Worm (Caenorhabditis elegans): Measurements from ENCODE around the gene K08F8.15.

Gene K08F8.15

DNA sequence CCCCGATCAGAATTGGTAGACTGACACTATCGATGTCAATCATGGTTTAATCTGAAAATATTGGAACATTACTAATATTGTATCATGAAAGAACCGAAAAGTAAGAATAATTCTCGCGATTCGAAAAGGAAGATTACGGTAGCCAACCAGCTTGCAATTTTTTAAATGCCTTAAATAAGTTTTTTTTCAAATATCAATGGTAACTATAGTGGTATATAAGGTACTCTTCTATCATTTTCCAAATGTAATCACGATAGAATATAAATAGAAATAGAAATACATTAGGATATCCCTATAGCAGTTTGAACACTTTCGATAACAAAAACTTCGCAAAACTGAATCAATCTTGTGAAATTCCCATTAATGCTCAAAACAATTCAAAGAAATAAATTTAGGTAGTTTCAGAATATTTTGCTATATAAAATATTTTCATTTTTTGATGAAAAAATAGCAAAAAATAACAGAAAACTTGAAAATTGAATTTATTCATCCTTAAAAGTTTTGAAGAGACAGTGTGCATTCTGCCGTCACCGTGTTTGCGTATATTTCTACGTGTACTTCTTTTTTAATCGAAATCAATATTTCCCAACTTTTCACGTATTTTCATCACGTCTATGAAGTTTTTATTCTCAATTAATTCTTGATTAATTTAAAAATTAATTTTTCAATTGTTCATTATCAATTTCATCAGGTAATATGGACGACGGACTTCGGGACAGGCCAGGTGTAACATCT lies 44.2 kb downstream of the K08F8.15 start, which contains the start of the genes F46C5.9 and rer-1 (continued):
- no peak for TF ChIP-seq daf-8 (GFP tag; IDR thresholded peaks at IDR 0.05)
- no peak for TF ChIP-seq mdl-1 (tag; optimal IDR thresholded peaks at IDR 0.05)
- TF ChIP-seq F26F4.8 (GFP tag; conservative IDR thresholded peaks at IDR 0.05), result no peak
- no peak for TF ChIP-seq ces-1 (GFP tag; optimal IDR thresholded peaks at IDR 0.05)
- TF ChIP-seq hlh-11 (tag; optimal IDR thresholded peaks at IDR 0.05), result no peak
- peak; percentile 11 for TF ChIP-seq dve-1 (tag; optimal IDR thresholded peaks at IDR 0.05; ENCODE audit: insufficient read depth)
- TF ChIP-seq T20F7.1 (GFP tag; optimal IDR thresholded peaks at IDR 0.05), result peak; percentile 33
- no peak for TF ChIP-seq spr-1 (tag; optimal IDR thresholded peaks at IDR 0.05)
- TF ChIP-seq T26A8.4 (GFP tag; IDR thresholded peaks at IDR 0.05), result no peak
- TF ChIP-seq mxl-3 (GFP tag; optimal IDR thresholded peaks at IDR 0.05), result no peak
- TF ChIP-seq Y75B8A.6 (GFP tag; IDR thresholded peaks at IDR 0.05), result no peak
- no peak for TF ChIP-seq skn-1 (tag; optimal IDR thresholded peaks at IDR 0.05)
- no peak for TF ChIP-seq zfp-2 (tag; optimal IDR thresholded peaks at IDR 0.05)
- TF ChIP-seq spr-3 (GFP tag; optimal IDR thresholded peaks at IDR 0.05), result no peak
- no peak for TF ChIP-seq Y48G9A.11 (GFP tag; IDR thresholded peaks at IDR 0.05)
- TF ChIP-seq F49E8.2 (tag; optimal IDR thresholded peaks at IDR 0.05; ENCODE audit: borderline replicate concordance), result no peak
- no peak for TF ChIP-seq unc-130 (GFP tag; optimal IDR thresholded peaks at IDR 0.05)
- no peak for TF ChIP-seq nhr-11 (tag; optimal IDR thresholded peaks at IDR 0.05)
- no peak for TF ChIP-seq aly-2 (tag; optimal IDR thresholded peaks at IDR 0.05)
- no peak for TF ChIP-seq hlh-30 (tag; optimal IDR thresholded peaks at IDR 0.05; ENCODE audit: insufficient read depth)
- TF ChIP-seq ama-1 (optimal IDR thresholded peaks at IDR 0.05), result no peak
- TF ChIP-seq nhr-77 (tag; optimal IDR thresholded peaks at IDR 0.05), result no peak
- peak; percentile 5 for TF ChIP-seq nhr-6 (tag; optimal IDR thresholded peaks at IDR 0.05)
- no peak for TF ChIP-seq attf-4 (tag; optimal IDR thresholded peaks at IDR 0.05)
- no peak for TF ChIP-seq unc-39 (tag; optimal IDR thresholded peaks at IDR 0.05)
- no peak for TF ChIP-seq gei-8 (GFP tag; optimal IDR thresholded peaks at IDR 0.05)
- no peak for TF ChIP-seq zip-11 (GFP tag; IDR thresholded peaks at IDR 0.05)
- TF ChIP-seq sdz-12 (GFP tag; optimal IDR thresholded peaks at IDR 0.05), result no peak
- no peak for TF ChIP-seq nhr-42 (GFP tag; IDR thresholded peaks at IDR 0.05)
- TF ChIP-seq nhr-10 (tag; optimal IDR thresholded peaks at IDR 0.05), result no peak
- peak; percentile 7 for TF ChIP-seq nhr-28 (tag; optimal IDR thresholded peaks at IDR 0.05)
- TF ChIP-seq vab-7 (GFP tag; IDR thresholded peaks at IDR 0.05), result no peak
- peak in 1 of 2 experiments; percentile 7 for TF ChIP-seq hif-1 (tag; optimal IDR thresholded peaks at IDR 0.05)
- TF ChIP-seq rbr-2 (tag; optimal IDR thresholded peaks at IDR 0.05), result peak; percentile 32
- TF ChIP-seq nhr-25 (tag; optimal IDR thresholded peaks at IDR 0.05; ENCODE audit: borderline replicate concordance, insufficient read depth), result no peak
- TF ChIP-seq nhr-76 (tag; optimal IDR thresholded peaks at IDR 0.05), result no peak
- no peak for TF ChIP-seq tag-97 (GFP tag; IDR thresholded peaks at IDR 0.05)
- no peak for TF ChIP-seq F37D6.2 (tag; optimal IDR thresholded peaks at IDR 0.05)
- TF ChIP-seq daf-16 (GFP tag; optimal IDR thresholded peaks at IDR 0.05), result no peak
- TF ChIP-seq daf-16 (tag; optimal IDR thresholded peaks at IDR 0.05), result peak; percentile 30

DNA sequence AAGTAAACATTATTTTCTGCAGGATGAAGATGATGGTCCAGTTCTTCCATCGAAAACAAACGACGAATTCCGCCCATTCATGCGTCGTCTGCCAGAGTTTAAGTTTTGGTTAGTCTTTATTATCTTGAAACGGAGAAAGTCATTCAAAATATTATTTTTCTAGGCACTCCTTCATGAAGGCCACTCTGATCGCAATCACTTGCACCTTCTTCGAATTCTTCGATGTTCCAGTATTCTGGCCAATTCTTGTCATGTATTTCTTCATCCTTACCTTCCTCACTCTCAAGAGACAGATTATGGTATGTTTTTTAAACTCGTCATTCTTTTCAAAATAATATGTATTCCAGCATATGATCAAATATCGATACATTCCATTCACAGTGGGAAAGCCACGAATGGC lies 45.2 kb downstream of the K08F8.15 start:
- no peak for TF ChIP-seq ama-1 (optimal IDR thresholded peaks at IDR 0.05)
- TF ChIP-seq Y48G9A.11 (GFP tag; IDR thresholded peaks at IDR 0.05), result no peak
- TF ChIP-seq F44E2.7 (GFP tag; IDR thresholded peaks at IDR 0.05), result no peak
- TF ChIP-seq T26A8.4 (GFP tag; IDR thresholded peaks at IDR 0.05), result peak; percentile 70; the same call in 1 of the 2 replicates
- no peak for TF ChIP-seq mes-2 (tag; optimal IDR thresholded peaks at IDR 0.05; ENCODE audit: poor library complexity, severe bottlenecking)
- peak; percentile 51 for TF ChIP-seq nhr-28 (tag; optimal IDR thresholded peaks at IDR 0.05)
- no peak for TF ChIP-seq nhr-42 (GFP tag; IDR thresholded peaks at IDR 0.05)
- no peak for TF ChIP-seq set-16 (GFP tag; IDR thresholded peaks at IDR 0.05)
- no peak for TF ChIP-seq unc-62 (GFP tag; optimal IDR thresholded peaks at IDR 0.05 in 1 of 2)
- TF ChIP-seq unc-62 (tag; optimal IDR thresholded peaks at IDR 0.05), result no peak

All from whole organism, L4 larva.